Fruit fly (Drosophila melanogaster) whole organism, adult: ENCODE data around the gene BBS8.

Source experiments
- CG11617 ChIP-seq: fragments of 200-800 bp; sonication (Bioruptor generic); optimal IDR thresholded peaks from 2 replicates; lab custom pipeline; 2017; ENCODE audit warnings: mild to moderate bottlenecking, missing biosample characterization, missing genetic modification reagents, missing genetic modification characterization
- CG12768 ChIP-seq: fragments of 200-800 bp; sonication (Bioruptor generic); optimal IDR thresholded peaks from 2 replicates; lab custom pipeline; 2017; ENCODE audit warnings: missing biosample characterization, missing genetic modification characterization, mild to moderate bottlenecking, moderate library complexity, missing genetic modification reagents
- CG14711 ChIP-seq: fragments of 200-800 bp; sonication (Bioruptor generic); optimal IDR thresholded peaks from 2 replicates; lab custom pipeline; 2018; ENCODE audit warnings: missing biosample characterization, mild to moderate bottlenecking, missing genetic modification characterization, moderate library complexity
- CG1620 ChIP-seq: fragments of 200-800 bp; sonication (Bioruptor generic); optimal IDR thresholded peaks from 2 replicates; lab custom pipeline; 2016; ENCODE audit warnings: missing biosample characterization, missing genetic modification characterization
- CG33017 ChIP-seq: fragments of 200-800 bp; sonication (Bioruptor generic); optimal IDR thresholded peaks from 2 replicates; lab custom pipeline; 2018; ENCODE audit warnings: missing biosample characterization, mild to moderate bottlenecking, missing genetic modification characterization, moderate library complexity
- CG5204 ChIP-seq: fragments of 200-800 bp; sonication (Bioruptor generic); optimal IDR thresholded peaks from 2 replicates; lab custom pipeline; 2016; ENCODE audit warnings: missing biosample characterization, missing genetic modification characterization
- CG7045 ChIP-seq: fragments of 200-800 bp; sonication (Bioruptor generic); optimal IDR thresholded peaks from 2 replicates; lab custom pipeline; 2017; ENCODE audit warnings: missing biosample characterization, mild to moderate bottlenecking, missing genetic modification characterization
- CG7101 ChIP-seq: fragments of 200-800 bp; sonication (Bioruptor generic); optimal IDR thresholded peaks from 2 replicates; lab custom pipeline; 2018; ENCODE audit warnings: missing biosample characterization, mild to moderate bottlenecking, missing genetic modification characterization, moderate library complexity
- Clk ChIP-seq: fragments of 200-800 bp; sonication (Bioruptor generic); optimal IDR thresholded peaks from 2 replicates; lab custom pipeline; 2017; ENCODE audit warnings: missing biosample characterization, missing genetic modification characterization
- Crg-1 ChIP-seq: fragments of 200-800 bp; sonication (Bioruptor generic); optimal IDR thresholded peaks from 2 replicates; lab custom pipeline; 2016; ENCODE audit warnings: missing biosample characterization, missing genetic modification characterization
- Hr96 ChIP-seq: fragments of 200-800 bp; sonication (Bioruptor generic); optimal IDR thresholded peaks from 2 replicates; lab custom pipeline; 2016; ENCODE audit warnings: missing biosample characterization, missing genetic modification characterization
- Mnt ChIP-seq: fragments of 200-800 bp; sonication (Bioruptor generic); optimal IDR thresholded peaks from 2 replicates; lab custom pipeline; 2016; ENCODE audit warnings: missing biosample characterization, mild to moderate bottlenecking, missing genetic modification characterization
- bab1 ChIP-seq: fragments of 200-800 bp; sonication (Bioruptor generic); optimal IDR thresholded peaks from 3 replicates; lab custom pipeline; 2019; ENCODE audit warnings: missing biosample characterization, mild to moderate bottlenecking, missing genetic modification characterization, moderate library complexity
- cic ChIP-seq: fragments of 200-800 bp; sonication (Bioruptor generic); optimal IDR thresholded peaks from 2 replicates; lab custom pipeline; 2017; ENCODE audit warnings: missing biosample characterization, mild to moderate bottlenecking, missing genetic modification characterization, moderate library complexity
- cnc ChIP-seq, 2 experiments: fragments of >200 bp; optimal IDR thresholded peaks; 2 replicates each; lab custom pipeline; 2017
- kay ChIP-seq: fragments of 200-800 bp; sonication (Bioruptor generic); peaks from one replicate; lab custom pipeline; 2016; ENCODE audit warnings: missing biosample characterization, missing genetic modification characterization, borderline replicate concordance
- ovo ChIP-seq: fragments of 200-800 bp; sonication (Bioruptor generic); optimal IDR thresholded peaks from 2 replicates; lab custom pipeline; 2016; ENCODE audit warnings: missing biosample characterization, missing genetic modification characterization
- pad ChIP-seq: fragments of 200-800 bp; sonication (Bioruptor generic); optimal IDR thresholded peaks from 3 replicates; lab custom pipeline; 2017; ENCODE audit warnings: missing biosample characterization, missing genetic modification characterization, mild to moderate bottlenecking, moderate library complexity, missing genetic modification reagents
- tj ChIP-seq: fragments of 200-800 bp; sonication (Bioruptor generic); optimal IDR thresholded peaks from 3 replicates; lab custom pipeline; 2017; ENCODE audit warnings: missing biosample characterization, mild to moderate bottlenecking, missing genetic modification characterization, moderate library complexity
- toe ChIP-seq: fragments of 200-800 bp; sonication (Bioruptor generic); optimal IDR thresholded peaks from 2 replicates; lab custom pipeline; 2016; ENCODE audit warnings: missing biosample characterization, missing genetic modification characterization

BBS8 gene

DNA sequence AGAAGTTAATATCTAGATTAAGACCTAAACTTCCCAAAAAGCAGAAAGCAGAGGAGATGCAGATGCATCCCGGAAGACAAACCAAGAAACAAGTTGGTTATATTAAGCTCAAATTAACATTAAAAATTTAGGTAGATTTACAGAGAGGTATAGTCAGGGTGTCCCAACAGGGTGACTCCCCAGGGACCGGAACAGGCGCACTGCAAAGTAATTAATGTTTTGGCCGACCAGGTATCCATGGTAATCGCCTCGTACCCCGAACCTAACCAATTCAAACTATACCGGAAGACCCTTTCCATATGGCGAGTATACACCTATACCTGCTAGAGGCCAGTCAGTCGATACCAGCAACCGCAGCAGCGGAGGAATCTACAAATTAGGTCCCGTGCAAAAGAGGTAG lies at the start of gene BBS8:
TSS of gene BBS8 (plus strand) at position 301 of the 400 bp plus-strand sequence.
- no peak for TF ChIP-seq Hr96 (GFP tag; lab: Kevin White, UChicago)
- no peak for TF ChIP-seq pad (GFP tag; lab: Kevin White, UChicago)
- no peak for TF ChIP-seq CG14711 (tag; lab: Kevin White, UChicago)
- TF ChIP-seq CG11617 (GFP tag; lab: Kevin White, UChicago): no peak
- TF ChIP-seq kay: no peak
- TF ChIP-seq Clk (GFP tag; lab: Kevin White, UChicago): no peak
- TF ChIP-seq ovo (GFP tag; lab: Kevin White, UChicago): no peak
- no peak for TF ChIP-seq Mnt (GFP tag; lab: Kevin White, UChicago)
- TF ChIP-seq CG7045: no peak
- no peak for TF ChIP-seq CG33017 (tag; lab: Kevin White, UChicago)

DNA sequence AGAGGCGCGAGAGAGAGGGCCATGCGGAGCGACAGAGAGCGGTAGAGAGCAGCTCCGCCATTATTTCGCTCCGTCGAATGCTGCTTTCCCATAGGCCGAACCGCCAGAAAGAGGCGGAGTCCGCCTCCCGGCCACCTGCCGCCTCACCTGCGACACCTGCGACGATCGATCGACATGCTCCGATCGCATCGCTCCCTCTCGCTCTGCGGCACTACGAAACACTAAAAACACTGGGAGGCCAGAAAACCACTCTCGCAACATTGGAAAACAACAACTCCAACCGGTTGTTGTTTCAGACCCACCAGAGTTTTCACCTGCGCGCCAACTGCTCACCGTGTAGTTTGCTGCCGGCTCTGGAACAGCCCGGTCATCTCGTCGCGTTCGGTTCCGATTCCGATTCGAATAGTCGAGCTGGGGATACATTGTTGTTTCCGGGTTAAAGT lies 44.9 kb upstream of the BBS8 start, which contains the start of gene al:
TSS of gene al (plus strand) at position 333 of the 443 bp plus-strand sequence.
- no peak for TF ChIP-seq kay
- TF ChIP-seq cic (GFP tag; lab: Kevin White, UChicago): no peak
- no peak for TF ChIP-seq CG5204 (GFP tag; lab: Kevin White, UChicago)
- TF ChIP-seq Mnt (GFP tag; lab: Kevin White, UChicago): no peak
- TF ChIP-seq Crg-1: no peak
- TF ChIP-seq CG12768 (GFP tag; lab: Kevin White, UChicago): no peak
- no peak for TF ChIP-seq pad (GFP tag; lab: Kevin White, UChicago)
- no peak for TF ChIP-seq ovo (GFP tag; lab: Kevin White, UChicago)
- TF ChIP-seq toe (GFP tag; lab: Kevin White, UChicago): no peak
- TF ChIP-seq CG1620 (GFP tag; lab: Kevin White, UChicago): no peak

DNA sequence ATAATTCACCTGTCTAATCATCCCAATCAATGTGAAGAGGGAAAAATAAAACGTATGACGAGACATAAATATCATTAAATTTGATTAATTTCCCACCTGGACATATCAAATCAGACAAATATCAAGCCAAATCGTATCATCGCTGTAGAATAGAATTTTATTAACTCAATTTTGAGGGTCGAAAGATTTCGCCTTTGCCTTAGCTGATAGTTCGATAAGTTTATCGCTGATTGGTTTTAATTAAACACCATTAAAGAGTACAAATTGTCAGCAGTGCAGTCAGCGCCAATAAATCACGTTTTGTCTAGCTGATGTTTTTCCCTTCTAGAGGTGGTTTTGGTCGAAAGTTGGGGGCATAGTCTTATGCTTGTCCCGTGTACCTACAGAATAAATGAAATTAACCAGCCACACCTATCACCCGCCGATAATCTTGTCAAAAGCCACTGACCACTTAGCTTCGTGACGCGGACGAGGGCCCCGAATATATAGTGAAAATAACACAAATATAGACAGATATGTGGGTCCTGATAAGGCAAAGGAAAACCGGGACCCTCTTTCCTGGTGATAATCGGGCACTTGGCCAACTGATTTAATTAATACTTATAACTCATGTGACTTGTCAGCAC lies 43.7 kb upstream of the BBS8 start:
- TF ChIP-seq ovo (GFP tag; lab: Kevin White, UChicago) (no peak), tj (GFP tag; lab: Kevin White, UChicago) (no peak), kay (no peak), CG7101 (tag; lab: Kevin White, UChicago) (no peak), toe (GFP tag; lab: Kevin White, UChicago) (no peak), Mnt (GFP tag; lab: Kevin White, UChicago) (no peak), bab1 (GFP tag; lab: Kevin White, UChicago) (no peak), CG33017 (tag; lab: Kevin White, UChicago) (no peak), CG12768 (GFP tag; lab: Kevin White, UChicago) (no peak), Hr96 (GFP tag; lab: Kevin White, UChicago) (no peak), pad (GFP tag; lab: Kevin White, UChicago) (no peak), CG5204 (GFP tag; lab: Kevin White, UChicago) (no peak), CG14711 (tag; lab: Kevin White, UChicago) (no peak), Clk (GFP tag; lab: Kevin White, UChicago) (no peak), Crg-1 (no peak), cnc (optimal IDR thresholded peaks at IDR 0.05; lab: Kevin White, UChicago) (no peak), CG11617 (GFP tag; lab: Kevin White, UChicago) (no peak), CG7045 (no peak)

DNA sequence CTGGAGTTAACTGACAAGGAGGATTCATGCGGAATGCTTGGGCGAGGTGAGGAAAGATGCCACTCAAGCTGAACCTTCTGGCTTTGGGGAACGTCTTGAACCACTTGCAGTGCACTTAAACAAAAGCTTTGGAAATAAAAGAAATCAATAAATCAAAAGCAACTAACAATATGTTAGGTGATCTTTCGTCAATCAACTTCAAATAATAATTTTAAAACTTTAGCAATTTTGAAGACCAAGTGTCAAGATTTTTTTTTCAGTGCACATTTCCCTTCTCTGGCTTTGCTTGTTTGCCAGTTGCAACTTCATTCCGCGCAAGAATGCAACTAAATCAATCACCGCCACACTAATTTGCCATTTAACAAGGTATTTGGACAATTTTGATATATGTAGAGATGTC lies 39.9 kb upstream of the BBS8 start:
- TF ChIP-seq Mnt (GFP tag; lab: Kevin White, UChicago): no peak
- no peak for TF ChIP-seq Clk (GFP tag; lab: Kevin White, UChicago)
- no peak for TF ChIP-seq kay
- TF ChIP-seq cic (GFP tag; lab: Kevin White, UChicago): no peak
- no peak for TF ChIP-seq tj (GFP tag; lab: Kevin White, UChicago)
- TF ChIP-seq CG7101 (tag; lab: Kevin White, UChicago): no peak
- TF ChIP-seq CG11617 (GFP tag; lab: Kevin White, UChicago): no peak
- no peak for TF ChIP-seq CG7045
- TF ChIP-seq CG14711 (tag; lab: Kevin White, UChicago): no peak
- TF ChIP-seq cnc (optimal IDR thresholded peaks at IDR 0.05; lab: Kevin White, UChicago): no peak
- no peak for TF ChIP-seq CG12768 (GFP tag; lab: Kevin White, UChicago)
- no peak for TF ChIP-seq CG5204 (GFP tag; lab: Kevin White, UChicago)
- TF ChIP-seq Crg-1: no peak
- no peak for TF ChIP-seq Hr96 (GFP tag; lab: Kevin White, UChicago)
- no peak for TF ChIP-seq CG1620 (GFP tag; lab: Kevin White, UChicago)
- no peak for TF ChIP-seq CG33017 (tag; lab: Kevin White, UChicago)

DNA sequence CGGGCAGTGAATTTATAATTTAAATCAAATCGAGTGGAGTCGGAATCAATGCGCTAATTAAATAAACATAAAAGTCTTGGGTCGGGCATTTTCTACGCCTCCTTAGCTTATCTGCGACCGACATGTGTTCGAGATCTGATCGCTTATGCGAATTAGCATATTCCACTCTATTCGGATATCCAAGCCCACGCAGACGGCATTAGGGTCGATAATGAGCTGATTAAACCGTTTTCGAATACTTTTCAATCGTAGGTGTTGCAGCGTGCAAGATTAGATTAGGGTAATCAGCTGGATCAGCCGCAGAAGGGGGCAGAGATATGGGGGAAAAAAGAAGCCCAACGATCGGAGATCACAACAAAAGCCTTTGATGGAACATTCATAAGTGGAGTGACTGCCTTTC lies 32.2 kb upstream of the BBS8 start:
- TF ChIP-seq tj (GFP tag; lab: Kevin White, UChicago) (no peak), Mnt (GFP tag; lab: Kevin White, UChicago) (no peak), toe (GFP tag; lab: Kevin White, UChicago) (no peak), cnc (optimal IDR thresholded peaks at IDR 0.05; lab: Kevin White, UChicago) (no peak), Clk (GFP tag; lab: Kevin White, UChicago) (no peak), ovo (GFP tag; lab: Kevin White, UChicago) (no peak), bab1 (GFP tag; lab: Kevin White, UChicago) (no peak), CG33017 (tag; lab: Kevin White, UChicago) (no peak), CG12768 (GFP tag; lab: Kevin White, UChicago) (no peak), CG7101 (tag; lab: Kevin White, UChicago) (no peak), Hr96 (GFP tag; lab: Kevin White, UChicago) (no peak), Crg-1 (no peak), CG5204 (GFP tag; lab: Kevin White, UChicago) (no peak), CG11617 (GFP tag; lab: Kevin White, UChicago) (no peak), cic (GFP tag; lab: Kevin White, UChicago) (no peak), pad (GFP tag; lab: Kevin White, UChicago) (no peak), CG1620 (GFP tag; lab: Kevin White, UChicago) (no peak), kay (no peak)
